Worm (Caenorhabditis elegans) whole organism, midembryonic: ENCODE measurements around the gene C44B7.11.
A peak's percentile ranks its signal among the peaks of the same experiment; 100 is the strongest.

Experiments
- flt-1 ChIP-seq: fragments of 200-800 bp; sonication (Bioruptor generic); IDR thresholded peaks from 2 replicates; pipeline ENCODE4 v1.3.6; 2022; ENCODE audit warnings: missing genetic modification characterization, missing compliant biosample characterization
- med-1 ChIP-seq: sonication (generic microtip); optimal IDR thresholded peaks from 2 replicates; lab custom pipeline; 2017; ENCODE audit warnings: missing genetic modification characterization, mild to moderate bottlenecking, missing compliant biosample characterization, antibody characterized with exemption, missing genetic modification reagents; ENCODE audit not compliant: insufficient read depth
- ztf-23 ChIP-seq: fragments of 200-800 bp; sonication (Bioruptor generic); IDR thresholded peaks from 2 replicates; pipeline ENCODE4 v1.3.6; 2022; ENCODE audit warnings: missing genetic modification reagents, missing genetic modification characterization, missing compliant biosample characterization
- ztf-29 ChIP-seq: fragments of 200-800 bp; sonication (Bioruptor generic); IDR thresholded peaks from 2 replicates; pipeline ENCODE4 v1.3.6; 2022; ENCODE audit warnings: missing genetic modification reagents, missing genetic modification characterization, missing compliant biosample characterization

- TF ChIP-seq med-1 (GFP tag; lab: Kevin White, UChicago) (no peak), ztf-29 (GFP tag; lab: Robert Waterston, UW) (0 out of 2 replicates have a peak, but pooled peaks have one; percentile 54), flt-1 (no peak), ztf-23 (GFP tag; lab: Robert Waterston, UW) (0 out of 2 replicates have a peak, but pooled peaks have one; percentile 21)
Observed at ce11 chrII:6943299-6944051, 46.1 kb upstream of the C44B7.11 start.
